Worm (Caenorhabditis elegans) whole organism, L1 larva: ENCODE results near the gene tpst-1.

Experiments
- C04F5.9 ChIP-seq: sonication (generic microtip); optimal IDR thresholded peaks from 2 replicates; lab custom pipeline; 2016; ENCODE audit warnings: missing genetic modification characterization, missing compliant biosample characterization
- C34B4.2 ChIP-seq: sonication (generic microtip); optimal IDR thresholded peaks from 2 replicates; lab custom pipeline; 2017; ENCODE audit warnings: mild to moderate bottlenecking, missing genetic modification characterization, missing compliant biosample characterization
- F16B12.6 ChIP-seq: fragments of 150-350 bp; optimal IDR thresholded peaks from 2 replicates; lab custom pipeline; 2014; ENCODE audit warnings: missing biosample characterization, missing genetic modification characterization
- alr-1 ChIP-seq: fragments of 200-800 bp; sonication (Bioruptor generic); optimal IDR thresholded peaks from 2 replicates; lab custom pipeline; 2018; ENCODE audit warnings: borderline replicate concordance, mild to moderate bottlenecking, missing genetic modification characterization, missing compliant biosample characterization
- blmp-1 ChIP-seq: fragments of 150-350 bp; optimal IDR thresholded peaks from 2 replicates; lab custom pipeline; 2014; ENCODE audit warnings: missing biosample characterization, missing genetic modification characterization
- ceh-63 ChIP-seq: fragments of 200-800 bp; sonication (Bioruptor generic); optimal IDR thresholded peaks from 2 replicates; lab custom pipeline; 2018; ENCODE audit warnings: mild to moderate bottlenecking, missing genetic modification characterization, missing compliant biosample characterization
- ceh-82 ChIP-seq, 3 experiments: fragments of 150-350 bp in 1 of 3; sonication (generic microtip) in 2 of 3; optimal IDR thresholded peaks; 2 replicates each; lab custom pipeline; 2014 to 2017; ENCODE audit warnings: missing biosample characterization in 3 of 3, missing genetic modification characterization in 3 of 3
- ceh-90 ChIP-seq: sonication (generic microtip); optimal IDR thresholded peaks from 2 replicates; lab custom pipeline; 2016; ENCODE audit warnings: missing genetic modification characterization, missing compliant biosample characterization
- ces-1 ChIP-seq: fragments of 150-350 bp; optimal IDR thresholded peaks from 2 replicates; lab custom pipeline; 2014; ENCODE audit warnings: missing biosample characterization, missing genetic modification reagents, missing genetic modification characterization
- dpl-1 ChIP-seq, 3 experiments: fragments of 150-350 bp in 2 of 3; sonication (generic microtip) in 1 of 3; optimal IDR thresholded peaks; 2 replicates each; lab custom pipeline; 2014 to 2017; ENCODE audit warnings: missing biosample characterization in 3 of 3, missing genetic modification characterization in 3 of 3, missing genetic modification reagents in 3 of 3
- dsc-1 ChIP-seq: sonication (generic microtip); optimal IDR thresholded peaks from 2 replicates; lab custom pipeline; 2016; ENCODE audit warnings: mild to moderate bottlenecking, missing genetic modification characterization, missing compliant biosample characterization
- efl-1 ChIP-seq, 4 experiments: fragments of 150-350 bp; optimal IDR thresholded peaks in 3 of 4; peaks in 1 of 4; 1 replicate in 1 of 4; 2 replicates in 3 of 4; lab custom pipeline; 2014; ENCODE audit warnings: missing biosample characterization in 2 of 4, missing genetic modification characterization in 2 of 4, missing genetic modification reagents in 2 of 4
- efl-3 ChIP-seq: fragments of 200-800 bp; sonication (Bioruptor generic); optimal IDR thresholded peaks from 2 replicates; lab custom pipeline; 2018; ENCODE audit warnings: mild to moderate bottlenecking, missing genetic modification characterization, missing compliant biosample characterization
- egl-27 ChIP-seq, 2 experiments: fragments of 150-350 bp in 1 of 2; sonication (generic microtip); optimal IDR thresholded peaks; 3 replicates each; lab custom pipeline; 2017 to 2018; ENCODE audit warnings: missing biosample characterization in 2 of 2, missing genetic modification characterization in 2 of 2, missing genetic modification reagents in 2 of 2
- ets-5 ChIP-seq: fragments of 200-800 bp; sonication (Bioruptor generic); IDR thresholded peaks from 2 replicates; pipeline ENCODE4 v1.3.6; 2022; ENCODE audit warnings: missing genetic modification characterization, missing compliant biosample characterization
- fkh-10 ChIP-seq: sonication (generic microtip); optimal IDR thresholded peaks from 2 replicates; lab custom pipeline; 2017; ENCODE audit warnings: missing biosample characterization, missing genetic modification reagents, missing genetic modification characterization
- hlh-17 ChIP-seq: fragments of 200-800 bp; sonication (Bioruptor generic); optimal IDR thresholded peaks from 2 replicates; lab custom pipeline; 2018; ENCODE audit warnings: missing genetic modification characterization, mild to moderate bottlenecking, missing compliant biosample characterization, moderate library complexity, borderline replicate concordance
- hlh-4 ChIP-seq: sonication (generic microtip); optimal IDR thresholded peaks from 2 replicates; lab custom pipeline; 2016; ENCODE audit warnings: mild to moderate bottlenecking, missing genetic modification characterization, missing compliant biosample characterization
- lin-13 ChIP-seq: fragments of 150-350 bp; optimal IDR thresholded peaks from 2 replicates; lab custom pipeline; 2014; ENCODE audit warnings: missing biosample characterization, missing genetic modification reagents, missing genetic modification characterization
- lin-15B ChIP-seq: fragments of 150-350 bp; sonication (generic microtip); optimal IDR thresholded peaks from 3 replicates; lab custom pipeline; 2014; ENCODE audit warnings: missing biosample characterization, missing genetic modification characterization
- mab-9 ChIP-seq: fragments of 200-800 bp; sonication (Bioruptor generic); IDR thresholded peaks from 2 replicates; pipeline ENCODE4 v1.3.6; 2022; ENCODE audit warnings: missing genetic modification reagents, missing genetic modification characterization, missing compliant biosample characterization
- mdl-1 ChIP-seq, 2 experiments: fragments of 150-350 bp; optimal IDR thresholded peaks; 2 replicates each; lab custom pipeline; 2014 to 2017; ENCODE audit warnings: missing biosample characterization in 2 of 2, missing genetic modification characterization in 2 of 2, inconsistent platforms in 1 of 2
- mep-1 ChIP-seq: fragments of 150-350 bp; optimal IDR thresholded peaks from 2 replicates; lab custom pipeline; 2014; ENCODE audit warnings: missing biosample characterization, missing genetic modification characterization
- nhr-11 ChIP-seq: fragments of 150-350 bp; optimal IDR thresholded peaks from 2 replicates; lab custom pipeline; 2014; ENCODE audit warnings: missing biosample characterization, missing genetic modification characterization
- nhr-12 ChIP-seq: sonication (generic microtip); optimal IDR thresholded peaks from 2 replicates; lab custom pipeline; 2017; ENCODE audit warnings: missing biosample characterization, missing genetic modification characterization
- nhr-19 ChIP-seq: fragments of 200-800 bp; sonication (Bioruptor generic); conservative IDR thresholded peaks from 2 replicates; pipeline ENCODE4 v1.3.6; 2022; ENCODE audit warnings: missing genetic modification characterization, missing compliant biosample characterization
- nhr-28 ChIP-seq: fragments of 150-350 bp; optimal IDR thresholded peaks from 2 replicates; lab custom pipeline; 2014; ENCODE audit warnings: missing biosample characterization, missing genetic modification characterization
- nhr-47 ChIP-seq: sonication (generic microtip); optimal IDR thresholded peaks from 2 replicates; lab custom pipeline; 2016; ENCODE audit warnings: mild to moderate bottlenecking, missing genetic modification characterization, moderate library complexity, missing compliant biosample characterization
- nhr-71 ChIP-seq: sonication (generic microtip); optimal IDR thresholded peaks from 2 replicates; lab custom pipeline; 2016; ENCODE audit warnings: mild to moderate bottlenecking, missing genetic modification characterization, moderate library complexity, missing compliant biosample characterization
- nhr-76 ChIP-seq: sonication (generic microtip); optimal IDR thresholded peaks from 2 replicates; lab custom pipeline; 2017; ENCODE audit warnings: missing biosample characterization, missing genetic modification characterization
- nhr-84 ChIP-seq: sonication (generic microtip); optimal IDR thresholded peaks from 2 replicates; lab custom pipeline; 2017; ENCODE audit warnings: missing biosample characterization, missing genetic modification characterization
- nhr-85 ChIP-seq: sonication (generic microtip); peaks from one replicate; lab custom pipeline; 2016; ENCODE audit warnings: missing genetic modification characterization, inconsistent platforms, missing compliant biosample characterization
- nhr-90 ChIP-seq: sonication (generic microtip); optimal IDR thresholded peaks from 2 replicates; lab custom pipeline; 2016; ENCODE audit warnings: mild to moderate bottlenecking, missing genetic modification characterization, missing compliant biosample characterization; ENCODE audit not compliant: poor library complexity
- pax-3 ChIP-seq: fragments of 200-800 bp; sonication (Bioruptor generic); optimal IDR thresholded peaks from 2 replicates; lab custom pipeline; 2018; ENCODE audit warnings: mild to moderate bottlenecking, missing genetic modification characterization, moderate library complexity, missing compliant biosample characterization
- pqm-1 ChIP-seq: sonication (generic microtip); optimal IDR thresholded peaks from 3 replicates; lab custom pipeline; 2017; ENCODE audit warnings: missing biosample characterization, missing genetic modification characterization
- skn-1 ChIP-seq: fragments of 150-350 bp; optimal IDR thresholded peaks from 2 replicates; lab custom pipeline; 2014; ENCODE audit warnings: missing biosample characterization, missing genetic modification characterization
- snu-23 ChIP-seq: sonication (generic microtip); optimal IDR thresholded peaks from 2 replicates; lab custom pipeline; 2016; ENCODE audit warnings: missing genetic modification characterization, missing compliant biosample characterization
- sup-37 ChIP-seq: fragments of 200-800 bp; sonication (Bioruptor generic); optimal IDR thresholded peaks from 2 replicates; lab custom pipeline; 2018; ENCODE audit warnings: mild to moderate bottlenecking, missing genetic modification characterization, missing compliant biosample characterization
- swsn-7 ChIP-seq: sonication (generic microtip); optimal IDR thresholded peaks from 2 replicates; lab custom pipeline; 2016; ENCODE audit warnings: missing genetic modification characterization, missing compliant biosample characterization
- unc-30 ChIP-seq: sonication (generic microtip); optimal IDR thresholded peaks from 2 replicates; lab custom pipeline; 2017; ENCODE audit warnings: missing biosample characterization, missing genetic modification characterization
- unc-86 ChIP-seq: sonication (generic microtip); optimal IDR thresholded peaks from 2 replicates; lab custom pipeline; 2016; ENCODE audit warnings: missing genetic modification characterization, missing compliant biosample characterization
- unc-98 ChIP-seq: fragments of 200-800 bp; sonication (Bioruptor generic); IDR thresholded peaks from 2 replicates; pipeline ENCODE4 v1.3.6; 2022; ENCODE audit warnings: missing genetic modification characterization, missing compliant biosample characterization
- xbp-1 ChIP-seq: sonication (generic microtip); optimal IDR thresholded peaks from 2 replicates; lab custom pipeline; 2016; ENCODE audit warnings: missing genetic modification characterization, missing compliant biosample characterization
- zag-1 ChIP-seq: fragments of 150-350 bp; optimal IDR thresholded peaks from 2 replicates; lab custom pipeline; 2014; ENCODE audit warnings: missing biosample characterization, missing genetic modification characterization
- ztf-4 ChIP-seq: fragments of 150-350 bp; optimal IDR thresholded peaks from 2 replicates; lab custom pipeline; 2014; ENCODE audit warnings: missing biosample characterization, missing genetic modification characterization

tpst-1 gene

DNA sequence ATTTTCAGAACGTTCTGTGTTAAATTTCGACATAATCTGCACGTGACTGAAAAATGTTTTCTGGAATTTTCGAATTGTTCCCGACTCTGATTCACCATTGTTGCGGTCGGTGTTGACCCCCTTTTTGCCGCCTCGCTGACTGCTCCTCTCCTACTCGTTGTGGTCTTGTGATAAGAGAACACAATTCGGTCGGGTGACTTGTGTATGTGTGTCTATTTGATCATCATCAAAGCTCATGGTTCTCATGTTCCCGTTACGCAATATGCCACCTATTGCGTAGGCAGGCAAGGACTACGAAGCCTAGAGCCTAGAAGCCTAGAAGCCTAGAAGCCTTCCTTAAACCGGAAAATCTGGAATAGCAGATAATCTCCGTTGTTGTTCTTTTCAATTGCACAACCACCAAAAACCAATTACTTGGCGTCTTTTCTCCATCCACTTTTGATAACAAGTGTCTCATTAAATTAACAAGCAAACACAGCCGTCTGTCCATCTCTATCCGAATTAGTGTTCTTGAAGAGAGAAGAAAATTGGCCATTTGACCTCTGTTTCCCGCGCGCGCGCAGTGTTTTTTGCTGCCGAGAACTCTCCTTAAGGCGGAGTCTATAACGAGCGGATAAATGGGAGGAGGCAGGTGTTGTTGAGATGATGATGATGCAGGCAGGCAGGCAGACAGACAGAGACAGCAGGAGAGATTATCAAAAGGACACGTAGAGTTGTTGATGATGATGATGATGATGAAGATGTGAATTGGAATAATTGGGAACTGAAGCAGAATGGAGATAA lies 47.2 kb downstream of the tpst-1 start (continued):
- TF ChIP-seq alr-1 (tag; lab: Kevin White, UChicago) (no peak), lin-13 (GFP tag; lab: Kevin White, UChicago) (peak; percentile 55), ceh-82 (tag; optimal IDR thresholded peaks at IDR 0.05; lab: Kevin White, UChicago) (peak in 1 of 3 experiments; percentile 36), dpl-1 (GFP tag; optimal IDR thresholded peaks at IDR 0.05; lab: Kevin White, UChicago) (peak; percentile 54 to 66 (median 58)), pqm-1 (tag; lab: Kevin White, UChicago) (no peak), blmp-1 (tag; lab: Kevin White, UChicago) (peak; percentile 82), skn-1 (peak; percentile 73), unc-98 (GFP tag; lab: Robert Waterston, UW) (no peak), sup-37 (GFP tag; lab: Kevin White, UChicago) (peak; percentile 1), C34B4.2 (tag; lab: Kevin White, UChicago) (no peak), nhr-76 (tag; lab: Kevin White, UChicago) (no peak), dsc-1 (tag; lab: Kevin White, UChicago) (no peak), nhr-71 (tag; lab: Kevin White, UChicago) (peak; percentile 76), C04F5.9 (tag; lab: Kevin White, UChicago) (no peak), nhr-28 (no peak), pax-3 (tag; lab: Kevin White, UChicago) (peak; percentile 17), snu-23 (GFP tag; lab: Kevin White, UChicago) (peak; percentile 53)

DNA sequence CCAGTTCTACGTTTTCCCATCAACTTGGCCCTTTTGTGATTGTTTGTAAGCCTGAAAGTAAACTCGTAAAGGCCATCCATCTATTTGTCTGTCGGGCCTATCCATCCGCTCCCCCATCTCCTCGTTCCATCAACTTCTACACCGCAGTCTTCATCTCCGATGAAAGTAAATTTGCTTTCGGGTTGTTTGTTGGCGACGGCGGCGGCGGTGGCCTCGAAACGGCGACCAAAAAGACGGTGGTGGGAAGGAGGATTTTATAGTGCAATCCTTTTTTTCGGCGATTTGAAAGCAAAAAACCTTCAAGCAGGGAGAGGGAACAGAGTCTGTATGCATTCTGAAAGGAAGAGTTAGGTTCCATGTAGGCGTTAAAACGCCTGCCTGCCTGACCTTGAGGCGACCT lies 47.9 kb downstream of the tpst-1 start:
- TF ChIP-seq nhr-28 (no peak), efl-1 (optimal IDR thresholded peaks at IDR 0.05; lab: Kevin White, UChicago) (no peak), efl-1 (GFP tag; optimal IDR thresholded peaks at IDR 0.05 in 1 of 2; lab: Kevin White, UChicago) (peak in 1 of 2 experiments; percentile 93), blmp-1 (tag; lab: Kevin White, UChicago) (peak; percentile 86)
- TF ChIP-seq, all 84 proteins: peak for 2

DNA sequence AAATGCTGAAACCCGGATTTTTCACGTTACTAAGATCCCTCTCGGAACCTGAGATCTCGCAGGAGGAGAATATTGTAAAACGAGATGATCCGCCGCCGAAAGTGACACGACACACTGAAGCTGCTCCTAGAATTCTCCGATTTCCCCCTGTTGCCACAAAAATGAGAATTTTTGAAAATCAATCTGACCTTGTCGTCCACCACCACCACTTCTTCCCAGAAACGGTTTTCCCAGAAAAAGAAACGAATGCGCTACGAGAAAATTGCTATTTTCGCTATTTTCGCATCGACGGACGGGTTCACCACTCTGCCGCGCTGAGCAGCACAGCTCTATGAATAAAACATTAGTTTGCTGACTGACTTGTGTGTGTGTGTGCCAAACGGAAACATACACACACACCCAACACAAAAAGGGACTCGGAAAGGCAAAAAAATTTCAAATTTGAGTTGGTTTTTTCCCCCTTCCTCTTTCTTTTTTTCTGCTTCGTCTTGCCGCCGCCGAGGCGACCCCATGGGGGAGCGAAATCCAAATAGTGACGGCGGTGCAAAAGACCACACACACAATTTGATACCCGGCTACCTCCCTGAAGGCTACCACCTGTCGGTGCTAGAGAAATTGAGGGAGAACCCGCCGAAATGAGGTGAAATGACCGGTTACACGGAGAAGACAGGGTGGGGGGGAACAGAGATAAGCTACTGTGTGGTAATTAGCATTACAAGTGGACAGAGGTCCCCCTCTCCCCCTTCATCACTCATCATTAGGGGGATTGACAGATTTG lies 48.8 kb downstream of the tpst-1 start:
- no peak for TF ChIP-seq C04F5.9 (tag; lab: Kevin White, UChicago)
- peak; percentile 58 for TF ChIP-seq nhr-85 (tag; lab: Kevin White, UChicago)
- TF ChIP-seq unc-30 (tag; lab: Kevin White, UChicago), result no peak
- TF ChIP-seq unc-86 (tag; lab: Kevin White, UChicago), result peak; percentile 85
- no peak for TF ChIP-seq swsn-7
- TF ChIP-seq efl-3 (GFP tag; lab: Kevin White, UChicago), result no peak
- TF ChIP-seq fkh-10 (GFP tag; lab: Kevin White, UChicago), result no peak
- no peak for TF ChIP-seq F16B12.6 (tag; lab: Kevin White, UChicago)
- no peak for TF ChIP-seq hlh-17 (GFP tag; lab: Kevin White, UChicago)
- no peak for TF ChIP-seq ets-5 (GFP tag; lab: Robert Waterston, UW)
- TF ChIP-seq ceh-63, result no peak
- no peak for TF ChIP-seq snu-23 (GFP tag; lab: Kevin White, UChicago)
- TF ChIP-seq sup-37 (GFP tag; lab: Kevin White, UChicago), result no peak
- no peak for TF ChIP-seq pqm-1 (tag; lab: Kevin White, UChicago)
- TF ChIP-seq nhr-12 (tag; lab: Kevin White, UChicago), result no peak
- TF ChIP-seq mab-9 (GFP tag; lab: Robert Waterston, UW), result no peak
- TF ChIP-seq nhr-90 (tag; lab: Kevin White, UChicago), result peak; percentile 4
- no peak for TF ChIP-seq C34B4.2 (tag; lab: Kevin White, UChicago)
- no peak for TF ChIP-seq zag-1 (tag; lab: Kevin White, UChicago)
- no peak for TF ChIP-seq egl-27 (tag; optimal IDR thresholded peaks at IDR 0.05; lab: Kevin White, UChicago)
- TF ChIP-seq ceh-90, result no peak
- no peak for TF ChIP-seq dpl-1 (GFP tag; optimal IDR thresholded peaks at IDR 0.05; lab: Kevin White, UChicago)
- no peak for TF ChIP-seq mdl-1 (tag; optimal IDR thresholded peaks at IDR 0.05; lab: Kevin White, UChicago)
- TF ChIP-seq ces-1, result no peak
- TF ChIP-seq lin-15B (tag; lab: Kevin White, UChicago), result no peak
- TF ChIP-seq ztf-4 (tag; lab: Kevin White, UChicago), result no peak
- no peak for TF ChIP-seq mep-1 (tag; lab: Kevin White, UChicago)
- no peak for TF ChIP-seq nhr-19 (GFP tag; lab: Robert Waterston, UW)
- no peak for TF ChIP-seq xbp-1
- TF ChIP-seq hlh-4 (tag; lab: Kevin White, UChicago), result no peak
- TF ChIP-seq nhr-47, result peak; percentile 11
- TF ChIP-seq nhr-11 (tag; lab: Kevin White, UChicago), result no peak
- no peak for TF ChIP-seq nhr-84 (tag; lab: Kevin White, UChicago)
